Worm (Caenorhabditis elegans) whole organism, L3 larva: ENCODE data around the gene npr-25.

Source experiments
- R02D3.7 ChIP-seq: fragments of 150-350 bp; optimal IDR thresholded peaks from 2 replicates; lab custom pipeline; 2014; ENCODE audit warnings: missing biosample characterization, missing genetic modification characterization
- ZK546.5 ChIP-seq: sonication (generic microtip); optimal IDR thresholded peaks from 2 replicates; lab custom pipeline; 2017; ENCODE audit warnings: missing biosample characterization, missing genetic modification characterization
- aly-2 ChIP-seq: fragments of 150-350 bp; optimal IDR thresholded peaks from 2 replicates; lab custom pipeline; 2014; ENCODE audit warnings: missing biosample characterization, missing genetic modification characterization
- ama-1 ChIP-seq: fragments of 150-350 bp; optimal IDR thresholded peaks from 2 replicates; lab custom pipeline; 2018
- ceh-16 ChIP-seq: sonication (generic microtip); optimal IDR thresholded peaks from 2 replicates; lab custom pipeline; 2017; ENCODE audit warnings: missing biosample characterization, missing genetic modification characterization
- ceh-28 ChIP-seq: fragments of 150-350 bp; optimal IDR thresholded peaks from 2 replicates; lab custom pipeline; 2014; ENCODE audit warnings: missing biosample characterization, missing genetic modification reagents, missing genetic modification characterization
- ceh-9 ChIP-seq: sonication (generic microtip); optimal IDR thresholded peaks from 2 replicates; lab custom pipeline; 2018; ENCODE audit warnings: missing biosample characterization, missing genetic modification characterization
- daf-12 ChIP-seq: fragments of 150-350 bp; optimal IDR thresholded peaks from 2 replicates; lab custom pipeline; 2014; ENCODE audit warnings: missing biosample characterization, missing genetic modification reagents, missing genetic modification characterization
- egl-27 ChIP-seq: sonication (generic microtip); optimal IDR thresholded peaks from 4 replicates; lab custom pipeline; 2017; ENCODE audit warnings: missing biosample characterization, missing genetic modification reagents, missing genetic modification characterization
- egl-5 ChIP-seq: fragments of 150-350 bp; optimal IDR thresholded peaks from 2 replicates; lab custom pipeline; 2017; ENCODE audit warnings: missing biosample characterization, missing genetic modification reagents, missing genetic modification characterization, inconsistent platforms
- elt-1 ChIP-seq: fragments of 150-350 bp; optimal IDR thresholded peaks from 2 replicates; lab custom pipeline; 2014; ENCODE audit warnings: missing biosample characterization, missing genetic modification characterization
- elt-2 ChIP-seq: sonication (generic microtip); optimal IDR thresholded peaks from 2 replicates; lab custom pipeline; 2016; ENCODE audit warnings: missing genetic modification reagents, mild to moderate bottlenecking, missing genetic modification characterization, missing compliant biosample characterization
- elt-3 ChIP-seq, 3 experiments: fragments of 150-350 bp in 1 of 3; sonication (generic microtip) in 2 of 3; optimal IDR thresholded peaks; 2 replicates in 2 of 3; 4 replicates in 1 of 3; lab custom pipeline; 2014 to 2017; ENCODE audit warnings: missing biosample characterization in 3 of 3, missing genetic modification characterization in 3 of 3
- eor-1 ChIP-seq, 2 experiments: fragments of 150-350 bp; optimal IDR thresholded peaks; 2 replicates each; lab custom pipeline; 2014 to 2018; ENCODE audit warnings: missing biosample characterization in 2 of 2, missing genetic modification characterization in 2 of 2
- fkh-10 ChIP-seq: sonication (generic microtip); optimal IDR thresholded peaks from 2 replicates; lab custom pipeline; 2017; ENCODE audit warnings: missing biosample characterization, missing genetic modification reagents, missing genetic modification characterization
- fkh-2 ChIP-seq: fragments of 150-350 bp; optimal IDR thresholded peaks from 2 replicates; lab custom pipeline; 2014; ENCODE audit warnings: missing biosample characterization, missing genetic modification reagents, missing genetic modification characterization
- hmg-11 ChIP-seq: sonication (generic microtip); optimal IDR thresholded peaks from 2 replicates; lab custom pipeline; 2016; ENCODE audit warnings: missing genetic modification characterization, missing compliant biosample characterization
- jun-1 ChIP-seq: fragments of 150-350 bp; optimal IDR thresholded peaks from 2 replicates; lab custom pipeline; 2014; ENCODE audit warnings: missing biosample characterization, missing genetic modification reagents, missing genetic modification characterization
- lin-15B ChIP-seq: fragments of 150-350 bp; optimal IDR thresholded peaks from 2 replicates; lab custom pipeline; 2014; ENCODE audit warnings: missing biosample characterization, missing genetic modification characterization
- lsy-12 ChIP-seq: sonication (generic microtip); optimal IDR thresholded peaks from 2 replicates; lab custom pipeline; 2016; ENCODE audit warnings: mild to moderate bottlenecking, missing genetic modification characterization, missing compliant biosample characterization
- mdl-1 ChIP-seq: fragments of 150-350 bp; optimal IDR thresholded peaks from 2 replicates; lab custom pipeline; 2014; ENCODE audit warnings: missing biosample characterization, missing genetic modification characterization
- mml-1 ChIP-seq: fragments of 150-350 bp; sonication (generic microtip); optimal IDR thresholded peaks from 3 replicates; lab custom pipeline; 2014; ENCODE audit warnings: missing biosample characterization, missing genetic modification characterization
- nfya-1 ChIP-seq: sonication (generic microtip); optimal IDR thresholded peaks from 2 replicates; lab custom pipeline; 2017; ENCODE audit warnings: missing genetic modification characterization, mild to moderate bottlenecking, missing compliant biosample characterization, antibody characterized with exemption, moderate library complexity; ENCODE audit not compliant: insufficient read depth
- nhr-237 ChIP-seq: fragments of 150-350 bp; optimal IDR thresholded peaks from 2 replicates; lab custom pipeline; 2014; ENCODE audit warnings: missing biosample characterization, missing genetic modification characterization
- nhr-28 ChIP-seq: fragments of 150-350 bp; optimal IDR thresholded peaks from 2 replicates; lab custom pipeline; 2014; ENCODE audit warnings: missing biosample characterization, missing genetic modification characterization
- nhr-67 ChIP-seq: fragments of 150-350 bp; optimal IDR thresholded peaks from 2 replicates; lab custom pipeline; 2014; ENCODE audit warnings: missing biosample characterization, missing genetic modification characterization
- nhr-76 ChIP-seq: fragments of 150-350 bp; sonication (generic microtip); optimal IDR thresholded peaks from 5 replicates; lab custom pipeline; 2014; ENCODE audit warnings: missing biosample characterization, missing genetic modification characterization
- nhr-77 ChIP-seq: fragments of 150-350 bp; optimal IDR thresholded peaks from 2 replicates; lab custom pipeline; 2014; ENCODE audit warnings: missing biosample characterization, missing genetic modification characterization
- pha-4 ChIP-seq: fragments of 150-350 bp; optimal IDR thresholded peaks from 2 replicates; lab custom pipeline; 2014; ENCODE audit warnings: missing biosample characterization, missing genetic modification reagents, missing genetic modification characterization
- pqm-1 ChIP-seq: fragments of 150-350 bp; optimal IDR thresholded peaks from 2 replicates; lab custom pipeline; 2017; ENCODE audit warnings: missing biosample characterization, missing genetic modification characterization, inconsistent platforms
- sea-2 ChIP-seq: fragments of 150-350 bp; sonication (generic microtip); optimal IDR thresholded peaks from 4 replicates; lab custom pipeline; 2014; ENCODE audit warnings: missing biosample characterization, missing genetic modification reagents, missing genetic modification characterization
- skn-1 ChIP-seq: fragments of 150-350 bp; optimal IDR thresholded peaks from 2 replicates; lab custom pipeline; 2014; ENCODE audit warnings: missing biosample characterization, missing genetic modification characterization
- snpc-4 ChIP-seq: fragments of 150-350 bp; optimal IDR thresholded peaks from 2 replicates; lab custom pipeline; 2014; ENCODE audit warnings: missing biosample characterization, missing genetic modification characterization
- tbx-2 ChIP-seq: sonication (generic microtip); optimal IDR thresholded peaks from 2 replicates; lab custom pipeline; 2016; ENCODE audit warnings: mild to moderate bottlenecking, missing genetic modification characterization, missing compliant biosample characterization
- zag-1 ChIP-seq: fragments of 150-350 bp; optimal IDR thresholded peaks from 2 replicates; lab custom pipeline; 2014; ENCODE audit warnings: missing biosample characterization, missing genetic modification characterization
- ztf-11 ChIP-seq: fragments of 150-350 bp; optimal IDR thresholded peaks from 2 replicates; lab custom pipeline; 2014; ENCODE audit warnings: missing biosample characterization, missing genetic modification characterization
- ztf-4 ChIP-seq: fragments of 150-350 bp; optimal IDR thresholded peaks from 2 replicates; lab custom pipeline; 2014; ENCODE audit warnings: missing biosample characterization, missing genetic modification characterization

Gene npr-25

DNA sequence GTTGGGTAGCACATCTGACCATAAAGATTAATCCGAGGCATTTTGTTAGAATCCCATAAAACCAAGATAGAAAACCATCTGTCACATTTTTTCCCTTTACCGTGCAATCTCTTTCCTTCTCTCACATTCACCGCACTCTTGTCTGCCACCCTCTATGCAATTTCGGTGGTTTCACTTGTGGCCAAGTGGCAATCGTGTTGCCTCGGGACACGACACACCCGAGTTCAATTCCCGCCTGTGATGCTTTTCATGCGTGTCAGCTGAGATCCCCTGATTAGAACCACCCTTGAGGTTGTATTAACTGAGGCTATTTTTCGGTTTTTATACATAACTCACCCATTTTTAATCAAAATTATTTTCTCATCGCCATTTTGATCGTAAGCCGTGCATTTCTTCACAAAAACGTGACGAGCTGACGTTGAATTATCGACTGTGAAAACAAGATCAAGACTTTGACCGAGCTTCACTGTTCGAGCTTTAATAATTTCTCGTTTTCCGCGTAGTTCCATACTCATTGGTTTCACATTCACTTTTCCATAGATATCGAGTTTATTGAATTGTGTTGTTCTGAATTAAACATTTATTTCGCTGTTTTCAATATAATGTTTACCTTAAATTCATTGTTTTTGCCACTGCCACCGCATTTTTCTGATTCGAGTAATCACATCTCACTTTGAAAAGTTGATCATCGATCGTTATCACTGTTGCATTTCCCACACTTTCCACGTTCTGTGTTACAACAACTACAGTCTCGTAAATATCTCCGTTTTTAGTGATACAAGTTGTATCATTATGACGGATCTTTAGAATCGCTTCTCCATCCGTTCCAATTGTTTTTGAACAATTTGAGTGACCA, 38.5 kb downstream of the npr-25 start (continued):
- TF ChIP-seq lin-15B (tag; lab: Kevin White, UChicago) (peak; percentile 24), ceh-16 (tag; lab: Kevin White, UChicago) (no peak), ceh-28 (tag; lab: Kevin White, UChicago) (no peak), nhr-67 (no peak), ceh-9 (tag; lab: Kevin White, UChicago) (no peak), pha-4 (tag; lab: Kevin White, UChicago) (peak; percentile 88), nhr-28 (tag; lab: Kevin White, UChicago) (no peak), fkh-2 (tag; lab: Kevin White, UChicago) (no peak), nhr-237 (tag; lab: Kevin White, UChicago) (no peak), hmg-11 (tag; lab: Kevin White, UChicago) (peak; percentile 84)

DNA sequence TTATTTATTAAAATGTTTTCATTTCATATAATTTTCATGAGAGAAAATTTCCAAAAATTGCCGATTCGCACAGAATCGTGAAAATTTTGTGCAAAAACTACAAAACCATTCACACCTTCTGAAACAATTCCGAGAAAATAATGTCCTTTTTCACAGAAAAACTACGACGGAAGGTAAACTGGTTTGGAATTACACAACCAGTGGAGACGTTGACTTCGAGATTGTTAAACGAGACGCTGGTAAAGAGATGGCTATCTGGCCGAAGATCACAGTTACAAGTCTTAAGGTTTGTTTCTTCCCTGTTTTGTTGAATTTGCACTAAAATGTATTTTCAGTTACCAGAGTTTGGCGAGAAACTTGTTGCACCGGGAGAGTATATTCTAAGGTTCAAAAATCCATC, 39.9 kb downstream of the npr-25 start:
- no peak for TF ChIP-seq egl-5 (tag; lab: Kevin White, UChicago)
- no peak for TF ChIP-seq fkh-2 (tag; lab: Kevin White, UChicago)
- no peak for TF ChIP-seq aly-2 (tag; lab: Kevin White, UChicago)
- no peak for TF ChIP-seq jun-1 (tag; lab: Kevin White, UChicago)
- TF ChIP-seq pqm-1: no peak
- TF ChIP-seq mml-1 (tag; lab: Kevin White, UChicago): no peak
- no peak for TF ChIP-seq nhr-76
- no peak for TF ChIP-seq ama-1 (lab: Kevin White, UChicago)
- TF ChIP-seq hmg-11 (tag; lab: Kevin White, UChicago): no peak
- TF ChIP-seq ceh-28 (tag; lab: Kevin White, UChicago): no peak
- no peak for TF ChIP-seq lsy-12 (tag; lab: Kevin White, UChicago)
- no peak for TF ChIP-seq ceh-9 (tag; lab: Kevin White, UChicago)
- no peak for TF ChIP-seq ceh-16 (tag; lab: Kevin White, UChicago)
- no peak for TF ChIP-seq ztf-4 (tag; lab: Kevin White, UChicago)
- TF ChIP-seq ztf-11 (tag; lab: Kevin White, UChicago): no peak
- TF ChIP-seq nhr-67: no peak
- TF ChIP-seq nhr-237 (tag; lab: Kevin White, UChicago): no peak
- no peak for TF ChIP-seq fkh-10
- TF ChIP-seq R02D3.7 (tag; lab: Kevin White, UChicago): no peak
- no peak for TF ChIP-seq egl-27 (tag; lab: Kevin White, UChicago)

DNA sequence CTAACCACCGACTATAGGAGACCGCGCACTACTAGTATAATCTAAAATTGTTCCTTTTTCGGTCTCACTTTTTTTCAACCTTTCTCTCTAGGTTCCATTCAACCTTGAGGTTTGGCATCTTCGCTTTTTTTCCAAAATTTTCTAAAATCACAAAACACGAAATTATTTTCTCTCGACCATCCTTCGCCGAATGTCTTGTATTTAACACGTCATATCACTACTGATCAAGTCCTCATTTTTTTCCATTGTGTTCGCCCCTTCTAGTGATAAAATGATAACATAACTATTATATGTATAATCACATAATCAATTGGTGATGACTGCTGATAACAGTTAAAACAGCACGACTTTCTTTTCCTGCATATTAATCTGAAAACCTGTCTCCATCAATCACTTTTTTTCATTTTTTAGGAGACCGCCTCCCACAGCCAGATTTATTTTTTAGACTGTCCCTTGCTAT, 41.8 kb downstream of the npr-25 start, which contains the start of gene T03F7.7:
Gene T03F7.7 (plus strand): TSS at position 410 of the 460 bp plus-strand sequence.
- TF ChIP-seq skn-1 (tag; lab: Kevin White, UChicago): no peak
- TF ChIP-seq nfya-1 (tag; lab: Kevin White, UChicago): no peak
- TF ChIP-seq nhr-76: no peak
- no peak for TF ChIP-seq hmg-11 (tag; lab: Kevin White, UChicago)
- no peak for TF ChIP-seq mdl-1 (tag; lab: Kevin White, UChicago)
- TF ChIP-seq egl-5 (tag; lab: Kevin White, UChicago): no peak
- TF ChIP-seq fkh-2 (tag; lab: Kevin White, UChicago): no peak
- TF ChIP-seq tbx-2 (tag; lab: Kevin White, UChicago): no peak
- TF ChIP-seq pqm-1: peak; percentile 36
- TF ChIP-seq jun-1 (tag; lab: Kevin White, UChicago): no peak
- no peak for TF ChIP-seq ZK546.5 (tag; lab: Kevin White, UChicago)
- no peak for TF ChIP-seq daf-12 (tag; lab: Kevin White, UChicago)
- no peak for TF ChIP-seq ceh-16 (tag; lab: Kevin White, UChicago)
- no peak for TF ChIP-seq eor-1 (tag; optimal IDR thresholded peaks at IDR 0.05; lab: Kevin White, UChicago)
- no peak for TF ChIP-seq zag-1 (tag; lab: Kevin White, UChicago)
- no peak for TF ChIP-seq nhr-77 (tag; lab: Kevin White, UChicago)
- TF ChIP-seq ceh-9 (tag; lab: Kevin White, UChicago): no peak
- TF ChIP-seq ama-1 (lab: Kevin White, UChicago): no peak
- peak; percentile 97 for TF ChIP-seq elt-2
- no peak for TF ChIP-seq snpc-4 (tag; lab: Kevin White, UChicago)
- TF ChIP-seq elt-3 (tag; optimal IDR thresholded peaks at IDR 0.05; lab: Kevin White, UChicago): peak in 1 of 3 experiments; percentile 67
- TF ChIP-seq elt-1 (tag; lab: Kevin White, UChicago): no peak
- TF ChIP-seq pha-4 (tag; lab: Kevin White, UChicago): no peak
- TF ChIP-seq nhr-67: no peak
- no peak for TF ChIP-seq sea-2
- TF ChIP-seq egl-27 (tag; lab: Kevin White, UChicago): no peak
